Fruit fly (Drosophila melanogaster): ENCODE results near the gene Cpr66Cb.

Gene Cpr66Cb

DNA sequence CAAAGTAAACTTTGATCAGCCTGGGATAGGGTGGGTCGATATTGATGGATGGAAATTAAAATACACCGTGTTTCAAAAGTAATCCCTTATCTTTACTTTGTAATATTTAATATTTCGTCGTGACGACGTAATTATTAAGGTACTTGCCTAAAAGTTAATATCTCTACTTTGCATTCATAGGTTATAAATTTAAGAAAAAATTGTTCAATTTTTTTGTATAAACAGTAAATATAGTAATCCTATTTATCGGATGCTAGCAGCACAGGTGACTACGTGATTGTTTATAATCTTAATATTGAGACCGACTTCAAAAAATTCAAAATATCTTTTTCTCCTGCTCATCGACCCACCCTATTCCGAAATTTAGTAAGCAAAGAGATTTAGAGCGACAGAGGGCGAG is 21.7 kb downstream of the Cpr66Cb start:
- TF ChIP-seq CG8478 (optimal IDR thresholded peaks at IDR 0.05): no peak
- no peak for TF ChIP-seq CTCF (optimal IDR thresholded peaks at IDR 0.05)

DNA sequence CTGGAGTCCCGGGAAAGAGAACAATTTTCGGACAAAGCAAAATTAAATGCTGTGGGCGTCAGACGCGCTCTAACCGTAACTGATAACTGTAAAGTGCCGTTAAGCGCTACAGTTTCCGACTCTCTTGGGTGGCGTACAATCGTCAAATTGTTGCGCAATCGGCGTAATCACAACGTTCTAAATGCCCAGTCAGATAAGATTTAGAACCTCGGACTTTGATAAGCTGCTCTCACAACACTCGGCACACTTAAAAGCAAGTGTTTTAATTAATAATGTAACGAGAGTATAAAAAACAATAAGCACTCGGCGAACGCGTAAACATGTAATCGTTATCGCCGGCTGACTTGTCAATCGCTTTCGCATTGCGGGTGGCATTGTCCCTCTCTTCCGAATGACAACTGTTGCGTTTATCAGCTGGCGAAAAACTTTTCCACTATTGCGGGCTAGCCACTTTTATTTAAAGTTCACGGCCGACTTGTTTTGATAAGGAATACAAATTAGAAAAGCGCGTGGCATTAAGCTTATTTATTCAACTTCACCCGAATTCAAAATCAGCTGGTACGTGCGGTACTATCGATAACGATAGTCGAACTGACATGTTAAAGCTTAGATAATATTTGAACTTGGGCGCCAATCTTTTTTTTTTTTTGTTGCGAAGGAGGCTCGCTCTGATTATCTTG is 22.4 kb downstream of the Cpr66Cb start:
- TF ChIP-seq CTCF (optimal IDR thresholded peaks at IDR 0.05): no peak
- TF ChIP-seq CG8478 (optimal IDR thresholded peaks at IDR 0.05): no peak

dm6 chr3L:8360063-8360642 is 23.7 kb downstream of the Cpr66Cb start:
- TF ChIP-seq CG8478 (optimal IDR thresholded peaks at IDR 0.05): no peak
- TF ChIP-seq CTCF (optimal IDR thresholded peaks at IDR 0.05): no peak

dm6 chr3L:8360643-8361110 is 24.2 kb downstream of the Cpr66Cb start, which contains the start of gene Idh:
TSS of gene Idh (minus strand) at chr3L:8360906.
- no peak for TF ChIP-seq CTCF (optimal IDR thresholded peaks at IDR 0.05)
- TF ChIP-seq CG8478 (optimal IDR thresholded peaks at IDR 0.05): no peak

DNA sequence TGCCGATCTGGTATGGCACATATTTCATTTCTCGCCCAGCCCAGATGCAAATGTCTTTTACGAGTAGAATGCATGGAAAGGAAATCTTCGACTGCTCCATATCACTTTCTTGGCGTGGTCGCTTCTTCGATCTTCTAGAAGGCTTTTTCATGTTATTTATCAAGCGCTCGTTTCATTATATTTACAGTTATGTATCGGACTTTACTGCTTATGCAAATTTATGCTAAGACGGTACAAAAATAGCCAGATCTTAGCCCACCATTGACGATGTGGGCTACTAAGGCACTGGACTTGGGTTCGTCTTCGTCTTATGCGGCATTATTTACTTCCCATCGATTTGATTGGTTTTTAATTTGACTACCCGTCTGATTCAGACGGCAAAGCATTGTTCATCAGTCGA is 26.8 kb downstream of the Cpr66Cb start:
- no peak for TF ChIP-seq CTCF (optimal IDR thresholded peaks at IDR 0.05)
- TF ChIP-seq CG8478 (optimal IDR thresholded peaks at IDR 0.05): no peak

dm6 chr3L:8368694-8369344 is 32.3 kb downstream of the Cpr66Cb start:
- TF ChIP-seq CTCF (optimal IDR thresholded peaks at IDR 0.05) (no peak), CG8478 (optimal IDR thresholded peaks at IDR 0.05) (no peak)

DNA sequence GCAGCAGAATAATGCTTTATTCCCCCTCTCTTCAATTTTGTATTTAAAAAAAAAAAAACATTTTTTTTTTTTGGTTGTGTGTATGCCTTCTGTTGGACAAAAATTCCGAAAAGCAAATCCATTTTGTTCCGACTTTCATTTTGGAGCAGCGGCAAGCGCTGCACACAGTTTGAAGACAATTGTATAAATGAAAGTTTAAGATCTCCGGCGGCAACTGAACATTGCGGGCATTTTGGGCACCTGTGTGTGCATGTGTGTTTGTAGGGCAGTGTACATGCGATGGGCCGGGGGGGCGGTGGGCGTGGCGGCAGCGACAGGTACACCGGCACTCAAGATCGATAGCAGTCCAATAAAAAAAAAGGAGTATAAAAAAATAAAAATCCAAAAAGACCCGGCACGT is 33.0 kb downstream of the Cpr66Cb start:
- TF ChIP-seq CG8478 (optimal IDR thresholded peaks at IDR 0.05): no peak
- TF ChIP-seq CTCF (optimal IDR thresholded peaks at IDR 0.05): no peak

- TF ChIP-seq CTCF (optimal IDR thresholded peaks at IDR 0.05) (no peak), CG8478 (optimal IDR thresholded peaks at IDR 0.05) (no peak)
Measured at dm6 chr3L:8370922-8371321, 34.5 kb downstream of the Cpr66Cb start.

- TF ChIP-seq CG8478 (optimal IDR thresholded peaks at IDR 0.05) (no peak), CTCF (optimal IDR thresholded peaks at IDR 0.05) (no peak)
Measured at dm6 chr3L:8371538-8371937, 35.1 kb downstream of the Cpr66Cb start.

DNA sequence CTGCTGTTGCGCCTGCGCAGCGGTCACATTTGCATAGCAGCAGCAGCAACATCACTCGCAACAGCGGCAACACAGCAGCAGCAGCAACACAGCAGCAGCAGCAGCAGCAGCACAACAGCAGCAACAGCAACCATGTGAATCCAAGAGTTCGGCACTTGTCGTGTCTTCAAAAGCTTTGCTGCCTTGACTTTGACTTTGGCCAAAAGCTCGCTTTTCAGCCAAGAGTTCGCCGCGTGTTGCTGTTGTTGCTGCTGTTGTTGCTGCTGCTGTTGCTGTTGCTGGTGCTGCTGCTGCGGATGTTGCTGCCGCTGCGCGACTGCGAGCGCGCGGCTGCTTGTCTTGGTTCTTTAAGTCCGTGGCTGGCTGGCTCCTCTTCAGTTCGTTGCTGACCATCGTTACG is 35.6 kb downstream of the Cpr66Cb start, which contains the start of gene ImpE1:
ImpE1 (plus strand) TSS at position 371 of the 400 bp plus-strand sequence.
- TF ChIP-seq CG8478 (optimal IDR thresholded peaks at IDR 0.05) (no peak), CTCF (optimal IDR thresholded peaks at IDR 0.05) (no peak)

DNA sequence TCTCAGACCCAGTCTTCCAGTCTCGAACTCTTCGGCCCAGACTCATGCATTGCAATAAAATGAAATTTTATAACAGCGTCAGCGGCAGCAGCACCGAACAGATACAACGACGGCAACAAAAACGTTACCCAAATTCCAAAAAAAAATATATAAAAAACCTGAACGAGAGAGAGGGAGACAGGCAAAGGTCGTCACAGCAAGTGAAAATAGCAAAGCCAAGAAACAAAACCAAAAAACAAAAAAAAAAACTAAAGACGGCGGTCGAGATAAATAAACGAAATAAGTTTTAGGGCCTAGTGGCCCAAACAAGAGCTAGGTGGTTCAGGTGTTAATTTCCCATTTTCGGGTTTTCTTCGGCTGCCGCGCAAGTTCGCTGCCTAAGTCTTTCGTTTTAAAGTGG is 37.6 kb downstream of the Cpr66Cb start:
- TF ChIP-seq CTCF (optimal IDR thresholded peaks at IDR 0.05) (no peak), CG8478 (optimal IDR thresholded peaks at IDR 0.05) (no peak)

DNA sequence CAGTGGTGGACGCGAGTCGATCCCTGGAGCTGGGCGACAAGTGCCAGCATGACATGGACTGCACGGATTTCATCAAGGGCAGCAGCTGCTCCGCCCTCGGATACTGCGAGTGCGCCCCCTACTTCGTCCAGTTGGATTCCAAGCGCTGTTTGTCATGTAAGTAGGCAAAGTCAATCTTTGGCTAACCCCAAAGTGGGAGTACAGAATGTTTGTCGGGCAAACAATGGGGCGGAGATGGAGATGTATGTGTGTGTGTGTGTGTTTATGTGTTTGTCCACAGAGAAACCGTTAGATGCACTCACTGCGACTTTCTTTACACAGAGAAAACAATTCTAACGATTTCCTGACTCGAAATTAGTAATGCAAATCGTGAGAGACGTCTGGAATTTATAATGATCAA is 42.7 kb downstream of the Cpr66Cb start:
- TF ChIP-seq CG8478 (optimal IDR thresholded peaks at IDR 0.05): no peak
- no peak for TF ChIP-seq CTCF (optimal IDR thresholded peaks at IDR 0.05)

DNA sequence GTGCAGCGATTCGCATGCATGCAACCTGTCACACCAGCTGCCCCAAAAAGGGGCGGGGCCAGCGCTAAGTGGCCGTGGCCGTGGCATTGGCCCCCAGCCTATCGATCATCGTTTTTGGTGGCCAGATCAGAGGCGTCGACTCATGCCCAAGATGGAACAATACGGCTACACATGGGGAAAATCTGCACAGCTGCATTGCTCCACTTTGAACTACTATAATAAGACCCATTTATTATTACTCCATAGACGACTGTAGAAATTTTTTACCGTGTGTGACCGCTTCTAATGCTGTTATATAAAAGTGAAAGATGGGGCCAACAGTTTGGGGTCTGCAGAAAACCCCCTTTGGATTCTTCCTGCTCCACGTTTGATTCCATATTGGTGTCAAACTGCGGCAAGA is 47.5 kb downstream of the Cpr66Cb start:
- no peak for TF ChIP-seq CG8478 (optimal IDR thresholded peaks at IDR 0.05)
- TF ChIP-seq CTCF (optimal IDR thresholded peaks at IDR 0.05): no peak

DNA sequence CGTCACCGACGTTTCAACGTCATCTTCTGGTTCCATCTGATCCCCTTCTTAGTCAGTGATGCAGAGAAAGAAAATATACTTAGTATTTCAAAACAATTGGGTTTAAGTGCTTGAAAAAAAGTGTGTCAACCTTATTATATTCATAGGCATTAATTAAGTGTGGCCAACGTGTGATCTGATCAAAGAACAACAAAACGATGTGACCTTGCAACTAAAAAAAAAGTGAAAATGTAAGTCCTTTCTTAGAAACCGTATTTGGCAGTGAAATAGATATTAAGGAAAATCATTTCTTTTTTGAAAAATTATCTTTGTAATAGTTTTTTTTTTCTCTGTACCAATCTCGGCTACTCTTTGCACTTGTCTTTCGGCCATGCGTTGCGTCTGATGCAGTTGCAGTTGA is 48.6 kb downstream of the Cpr66Cb start:
- TF ChIP-seq CG8478 (optimal IDR thresholded peaks at IDR 0.05): no peak
- no peak for TF ChIP-seq CTCF (optimal IDR thresholded peaks at IDR 0.05)
